Fruit fly (Drosophila melanogaster) whole organism, embryonic: Measurements from ENCODE around the gene unk.

ENCODE experiments used
- Adf1 ChIP-seq: fragments of 200-800 bp; sonication (Bioruptor generic); IDR thresholded peaks from 2 replicates; pipeline ENCODE4 v1.3.6; 2022; ENCODE audit warnings: missing biosample characterization, missing genetic modification characterization
- BEAF-32 ChIP-seq: fragments of 200-800 bp; sonication (Bioruptor generic); optimal IDR thresholded peaks from 3 replicates; lab custom pipeline; 2017; ENCODE audit warnings: missing biosample characterization, missing genetic modification characterization, mild to moderate bottlenecking, moderate library complexity, missing genetic modification reagents
- C15 ChIP-seq: fragments of 200-800 bp; sonication (Bioruptor generic); IDR thresholded peaks from 3 replicates; pipeline ENCODE4 v1.3.6; 2022; ENCODE audit warnings: missing biosample characterization, missing genetic modification characterization
- CG10267 ChIP-seq: fragments of 200-800 bp; sonication (Bioruptor generic); optimal IDR thresholded peaks from 2 replicates; lab custom pipeline; 2018; ENCODE audit warnings: missing biosample characterization, mild to moderate bottlenecking, missing genetic modification characterization, moderate library complexity
- CG13424 ChIP-seq: fragments of 200-800 bp; sonication (Bioruptor generic); optimal IDR thresholded peaks from 2 replicates; lab custom pipeline; 2019; ENCODE audit warnings: missing biosample characterization, mild to moderate bottlenecking, missing genetic modification characterization, moderate library complexity
- CG15479 ChIP-seq: fragments of 200-800 bp; sonication (Bioruptor generic); optimal IDR thresholded peaks from 3 replicates; lab custom pipeline; 2019; ENCODE audit warnings: missing biosample characterization, mild to moderate bottlenecking, missing genetic modification characterization, moderate library complexity
- CG17359 ChIP-seq: fragments of 200-800 bp; sonication (Bioruptor generic); optimal IDR thresholded peaks from 3 replicates; lab custom pipeline; 2018; ENCODE audit warnings: missing biosample characterization, mild to moderate bottlenecking, missing genetic modification characterization, moderate library complexity
- CG17361 ChIP-seq: fragments of 200-800 bp; sonication (Bioruptor generic); IDR thresholded peaks from 3 replicates; pipeline ENCODE4 v1.3.6; 2022; ENCODE audit warnings: missing biosample characterization, missing genetic modification characterization
- CG17612 ChIP-seq: fragments of 200-800 bp; sonication (Bioruptor generic); IDR thresholded peaks from 2 replicates; pipeline ENCODE4 v1.3.6; 2022; ENCODE audit warnings: missing biosample characterization, missing genetic modification characterization
- CG31224 ChIP-seq: fragments of 200-800 bp; sonication (Bioruptor generic); IDR thresholded peaks from 2 replicates; pipeline ENCODE4 v1.3.6; 2022; ENCODE audit warnings: missing biosample characterization, missing genetic modification characterization
- CG32772 ChIP-seq: fragments of 200-800 bp; sonication (Bioruptor generic); IDR thresholded peaks from 2 replicates; pipeline ENCODE4 v1.3.6; 2022; ENCODE audit warnings: missing biosample characterization, missing genetic modification characterization
- CG33213 ChIP-seq: fragments of 200-800 bp; sonication (Bioruptor generic); optimal IDR thresholded peaks from 3 replicates; lab custom pipeline; 2016; ENCODE audit warnings: missing biosample characterization, missing genetic modification characterization
- CG5953 ChIP-seq: fragments of 200-800 bp; sonication (Bioruptor generic); IDR thresholded peaks from 2 replicates; pipeline ENCODE4 v1.3.6; 2022; ENCODE audit warnings: missing biosample characterization, missing genetic modification characterization
- CG8281 ChIP-seq: fragments of 200-800 bp; sonication (Bioruptor generic); optimal IDR thresholded peaks from 2 replicates; lab custom pipeline; 2018; ENCODE audit warnings: missing biosample characterization, mild to moderate bottlenecking, missing genetic modification characterization, moderate library complexity
- CG9437 ChIP-seq: fragments of 200-800 bp; sonication (Bioruptor generic); optimal IDR thresholded peaks from 2 replicates; lab custom pipeline; 2018; ENCODE audit warnings: missing biosample characterization, mild to moderate bottlenecking, missing genetic modification characterization
- CG9797 ChIP-seq: fragments of 200-800 bp; sonication (Bioruptor generic); optimal IDR thresholded peaks from 3 replicates; lab custom pipeline; 2018; ENCODE audit warnings: missing biosample characterization, mild to moderate bottlenecking, missing genetic modification characterization
- CG9876 ChIP-seq: fragments of 200-800 bp; sonication (Bioruptor generic); optimal IDR thresholded peaks from 2 replicates; lab custom pipeline; 2016; ENCODE audit warnings: missing biosample characterization, missing genetic modification characterization
- CrebB ChIP-seq: fragments of 200-800 bp; sonication (Bioruptor generic); optimal IDR thresholded peaks from 3 replicates; lab custom pipeline; 2018; ENCODE audit warnings: missing biosample characterization, mild to moderate bottlenecking, missing genetic modification characterization
- Drgx ChIP-seq: fragments of 200-800 bp; sonication (Bioruptor generic); IDR thresholded peaks from 2 replicates; pipeline ENCODE4 v1.3.6; 2022; ENCODE audit warnings: missing biosample characterization, missing genetic modification characterization
- Eip74EF ChIP-seq, 2 experiments: fragments of 200-800 bp in 1 of 2; fragments of >200 bp in 1 of 2; sonication (Bioruptor generic) in 1 of 2; optimal IDR thresholded peaks; 2 replicates each; lab custom pipeline; 2017 to 2019; ENCODE audit warnings: missing biosample characterization in 2 of 2, missing genetic modification characterization in 2 of 2, mild to moderate bottlenecking in 1 of 2, moderate library complexity in 1 of 2
- Lpt ChIP-seq: fragments of >200 bp; optimal IDR thresholded peaks from 2 replicates; lab custom pipeline; 2018; ENCODE audit warnings: missing biosample characterization, missing genetic modification characterization
- Mes4 ChIP-seq: fragments of 200-800 bp; sonication (Bioruptor generic); optimal IDR thresholded peaks from 2 replicates; lab custom pipeline; 2016; ENCODE audit warnings: missing biosample characterization, missing genetic modification characterization
- Nf-YB ChIP-seq: fragments of 200-800 bp; sonication (Bioruptor generic); optimal IDR thresholded peaks from 3 replicates; lab custom pipeline; 2019; ENCODE audit warnings: missing biosample characterization, mild to moderate bottlenecking, missing genetic modification characterization, moderate library complexity
- Nf-YC ChIP-seq: fragments of 200-800 bp; optimal IDR thresholded peaks from 3 replicates; lab custom pipeline; 2019; ENCODE audit warnings: missing biosample characterization, mild to moderate bottlenecking, missing genetic modification characterization, moderate library complexity
- Oli ChIP-seq: fragments of 200-800 bp; sonication (Bioruptor generic); optimal IDR thresholded peaks from 2 replicates; lab custom pipeline; 2018; ENCODE audit warnings: missing biosample characterization, mild to moderate bottlenecking, missing genetic modification characterization, moderate library complexity
- Ravus ChIP-seq: fragments of 200-800 bp; sonication (Bioruptor generic); IDR thresholded peaks from 2 replicates; pipeline ENCODE4 v1.3.6; 2022; ENCODE audit warnings: missing biosample characterization, missing genetic modification characterization
- abd-A ChIP-seq: fragments of 200-800 bp; sonication (Bioruptor generic); optimal IDR thresholded peaks from 3 replicates; lab custom pipeline; 2019; ENCODE audit warnings: missing biosample characterization, mild to moderate bottlenecking, missing genetic modification characterization, moderate library complexity
- ac ChIP-seq: fragments of 200-800 bp; sonication (Bioruptor generic); optimal IDR thresholded peaks from 3 replicates; lab custom pipeline; 2017; ENCODE audit warnings: missing biosample characterization, mild to moderate bottlenecking, missing genetic modification characterization
- cas ChIP-seq: fragments of 200-800 bp; sonication (Bioruptor generic); IDR thresholded peaks from 2 replicates; pipeline ENCODE4 v1.3.6; 2022; ENCODE audit warnings: missing biosample characterization, missing genetic modification characterization
- cato ChIP-seq: fragments of 200-800 bp; sonication (Bioruptor generic); optimal IDR thresholded peaks from 2 replicates; lab custom pipeline; 2016; ENCODE audit warnings: missing biosample characterization, missing genetic modification characterization, borderline replicate concordance
- chm ChIP-seq: fragments of 200-800 bp; sonication (Bioruptor generic); IDR thresholded peaks from 2 replicates; pipeline ENCODE4 v1.3.6; 2022; ENCODE audit warnings: missing biosample characterization, missing genetic modification characterization
- gem ChIP-seq: fragments of 200-800 bp; sonication (Bioruptor generic); optimal IDR thresholded peaks from 2 replicates; lab custom pipeline; 2019; ENCODE audit warnings: missing biosample characterization, mild to moderate bottlenecking, missing genetic modification characterization, moderate library complexity
- hth ChIP-seq: fragments of >200 bp; optimal IDR thresholded peaks from 2 replicates; lab custom pipeline; 2017; ENCODE audit warnings: inconsistent platforms
- jumu ChIP-seq: fragments of 200-800 bp; sonication (Bioruptor generic); optimal IDR thresholded peaks from 3 replicates; lab custom pipeline; 2016; ENCODE audit warnings: missing biosample characterization, missing genetic modification characterization
- lilli ChIP-seq: fragments of 200-800 bp; sonication (Bioruptor generic); optimal IDR thresholded peaks from 3 replicates; lab custom pipeline; 2016; ENCODE audit warnings: missing biosample characterization, missing genetic modification characterization
- lmd ChIP-seq: fragments of 200-800 bp; sonication (Bioruptor generic); IDR thresholded peaks from 2 replicates; pipeline ENCODE4 v1.3.6; 2022; ENCODE audit warnings: missing biosample characterization, missing genetic modification characterization
- nerfin-1 ChIP-seq: fragments of 200-800 bp; sonication (Bioruptor generic); optimal IDR thresholded peaks from 3 replicates; lab custom pipeline; 2019; ENCODE audit warnings: missing biosample characterization, mild to moderate bottlenecking, missing genetic modification characterization, moderate library complexity
- odd ChIP-seq: fragments of 200-800 bp; sonication (Bioruptor generic); optimal IDR thresholded peaks from 2 replicates; lab custom pipeline; 2017; ENCODE audit warnings: missing biosample characterization, mild to moderate bottlenecking, missing genetic modification characterization
- otp ChIP-seq: fragments of 200-800 bp; sonication (Bioruptor generic); IDR thresholded peaks from 3 replicates; pipeline ENCODE4, ENCODE4 v1.3.6; 2022; ENCODE audit warnings: missing biosample characterization, missing genetic modification characterization
- pan ChIP-seq, 4 experiments: fragments of >200 bp in 3 of 4; fragments of 200-800 bp in 1 of 4; sonication (Bioruptor generic) in 1 of 4; optimal IDR thresholded peaks in 3 of 4; IDR thresholded peaks in 1 of 4; 2 replicates each; pipeline versions ENCODE4 v1.3.6 to Lab custom; 2017 to 2022; ENCODE audit warnings: missing biosample characterization in 2 of 4, missing genetic modification characterization in 2 of 4, mixed read lengths in 1 of 4
- pnt ChIP-seq: fragments of 200-800 bp; sonication (Bioruptor generic); optimal IDR thresholded peaks from 3 replicates; lab custom pipeline; 2016; ENCODE audit warnings: missing biosample characterization, missing genetic modification characterization
- prd ChIP-seq, 3 experiments: fragments of >200 bp in 2 of 3; fragments of 200-800 bp in 1 of 3; sonication (Bioruptor generic) in 1 of 3; optimal IDR thresholded peaks in 2 of 3; IDR thresholded peaks in 1 of 3; 2 replicates in 2 of 3; 3 replicates in 1 of 3; pipeline versions ENCODE4 v1.3.6 to Lab custom; 2017 to 2022; ENCODE audit warnings: missing biosample characterization in 1 of 3, missing genetic modification characterization in 1 of 3
- pzg ChIP-seq: fragments of 200-800 bp; sonication (Bioruptor generic); optimal IDR thresholded peaks from 3 replicates; lab custom pipeline; 2018; ENCODE audit warnings: missing biosample characterization, mild to moderate bottlenecking, missing genetic modification characterization, moderate library complexity
- rib ChIP-seq: fragments of 200-800 bp; sonication (Bioruptor generic); IDR thresholded peaks from 2 replicates; pipeline ENCODE4 v1.3.6; 2022; ENCODE audit warnings: missing biosample characterization, missing genetic modification characterization
- sd ChIP-seq: fragments of 200-800 bp; sonication (Bioruptor generic); optimal IDR thresholded peaks from 3 replicates; lab custom pipeline; 2018; ENCODE audit warnings: missing biosample characterization, mild to moderate bottlenecking, missing genetic modification characterization, moderate library complexity
- wdn ChIP-seq: fragments of 200-800 bp; sonication (Bioruptor generic); IDR thresholded peaks from 2 replicates; pipeline ENCODE4 v1.3.6; 2022; ENCODE audit warnings: missing biosample characterization, missing genetic modification characterization
- z ChIP-seq: fragments of 200-800 bp; sonication (Bioruptor generic); IDR thresholded peaks from 3 replicates; pipeline ENCODE4 v1.3.6; 2022; ENCODE audit warnings: missing biosample characterization, missing genetic modification characterization
- zfh1 ChIP-seq: fragments of 200-800 bp; sonication (Bioruptor generic); IDR thresholded peaks from 3 replicates; pipeline ENCODE4 v1.3.6; 2022; ENCODE audit warnings: missing biosample characterization, missing genetic modification characterization

The unk gene

dm6 chr3R:23112680-23113362 is 44.8 kb downstream of the unk start, which contains the start of gene Cow (continued):
- TF ChIP-seq prd (optimal IDR thresholded peaks at IDR 0.05; lab: Kevin White, UChicago) (no peak), prd (GFP tag; IDR thresholded peaks at IDR 0.05; lab: Robert Waterston, UW) (peak; percentile 75), CG17361 (peak; percentile 41; the same call in 1 of the 3 replicates), CG17612 (GFP tag; lab: Robert Waterston, UW) (0 out of 2 replicates have a peak, but pooled peaks have one; percentile 16), CG8281 (tag; lab: Kevin White, UChicago) (no peak), Eip74EF (GFP tag; optimal IDR thresholded peaks at IDR 0.05; lab: Kevin White, UChicago) (no peak), Drgx (peak; percentile 32; the same call in 1 of the 2 replicates), wdn (GFP tag; lab: Robert Waterston, UW) (peak; percentile 39; the same call in 1 of the 2 replicates), CG5953 (GFP tag; lab: Robert Waterston, UW) (no peak), gem (peak; percentile 76), CG9797 (GFP tag; lab: Kevin White, UChicago) (no peak), rib (GFP tag; lab: Robert Waterston, UW) (no peak), hth (lab: Kevin White, UChicago) (no peak), Adf1 (peak; percentile 32; the same call in 1 of the 2 replicates), zfh1 (GFP tag; lab: Robert Waterston, UW) (peak; percentile 56; the same call in 2 of the 3 replicates), cato (GFP tag; lab: Kevin White, UChicago) (no peak), CG13424 (peak; percentile 65), ac (GFP tag; lab: Kevin White, UChicago) (no peak), CG15479 (no peak), CG9876 (GFP tag; lab: Kevin White, UChicago) (no peak), abd-A (no peak), otp (GFP tag; lab: Robert Waterston, UW) (no peak), Lpt (GFP tag; lab: Kevin White, UChicago) (no peak), CG31224 (peak; percentile 53; the same call in 1 of the 2 replicates), lilli (GFP tag; lab: Kevin White, UChicago) (peak; percentile 74), CG32772 (GFP tag; lab: Robert Waterston, UW) (peak; percentile 54; the same call in 1 of the 2 replicates), CG17359 (tag; lab: Kevin White, UChicago) (peak; percentile 61), nerfin-1 (tag; lab: Kevin White, UChicago) (peak; percentile 40), CG9437 (GFP tag; lab: Kevin White, UChicago) (peak; percentile 7), chm (GFP tag; lab: Robert Waterston, UW) (no peak), pnt (GFP tag; lab: Kevin White, UChicago) (peak; percentile 26), CG10267 (peak; percentile 13), z (GFP tag; lab: Robert Waterston, UW) (no peak), pan (optimal IDR thresholded peaks at IDR 0.05; lab: Kevin White, UChicago) (no peak), pan (GFP tag; optimal IDR thresholded peaks at IDR 0.05 in 1 of 2, IDR thresholded peaks at IDR 0.05 in 1 of 2) (peak in 1 of 2 experiments; percentile 86), odd (GFP tag; lab: Kevin White, UChicago) (no peak), cas (GFP tag; lab: Robert Waterston, UW) (0 out of 2 replicates have a peak, but pooled peaks have one; percentile 31), Nf-YC (tag; lab: Kevin White, UChicago) (peak; percentile 24), CG33213 (GFP tag; lab: Kevin White, UChicago) (peak; percentile 15), BEAF-32 (GFP tag; lab: Kevin White, UChicago) (no peak), Oli (tag; lab: Kevin White, UChicago) (peak; percentile 52), jumu (GFP tag; lab: Kevin White, UChicago) (peak; percentile 39), lmd (GFP tag; lab: Robert Waterston, UW) (peak; percentile 66), Nf-YB (GFP tag; lab: Kevin White, UChicago) (peak; percentile 12), Mes4 (GFP tag; lab: Kevin White, UChicago) (peak; percentile 4), Ravus (GFP tag; lab: Robert Waterston, UW) (no peak), C15 (0 out of 3 replicates have a peak, but pooled peaks have one; percentile 49), pzg (GFP tag; lab: Kevin White, UChicago) (peak; percentile 4), sd (tag; lab: Kevin White, UChicago) (peak; percentile 41), CrebB (tag; lab: Kevin White, UChicago) (peak; percentile 14)
